Fruit fly (Drosophila melanogaster) S2 (cell line): ENCODE results near the gene crb.

Experiments
- CG8478 ChIP-seq: fragments of >200 bp; optimal IDR thresholded peaks from 2 replicates; lab custom pipeline; 2018
- CTCF ChIP-seq, 2 experiments: fragments of >200 bp; optimal IDR thresholded peaks; 2 replicates each; lab custom pipeline; 2018

Gene crb

dm6 chr3R:24319632-24320341, 24.9 kb downstream of the crb start:
- TF ChIP-seq CTCF (optimal IDR thresholded peaks at IDR 0.05; lab: Kevin White, UChicago), result no peak
- TF ChIP-seq CG8478 (lab: Kevin White, UChicago), result no peak

dm6 chr3R:24320342-24320711, 25.4 kb downstream of the crb start:
- TF ChIP-seq CG8478 (lab: Kevin White, UChicago), result no peak

- peak; percentile 57 to 66 for TF ChIP-seq CTCF (optimal IDR thresholded peaks at IDR 0.05; lab: Kevin White, UChicago)
- TF ChIP-seq CG8478 (lab: Kevin White, UChicago), result no peak
Observed at dm6 chr3R:24333182-24333808, 38.4 kb downstream of the crb start, which contains the start of the genes Rrp5 and Dis3. Gene Rrp5 (minus strand): TSS chr3R:24333316. Gene Dis3 (plus strand): TSS chr3R:24333433.

dm6 chr3R:24336622-24337021, 41.7 kb downstream of the crb start, which contains the start of gene CG6432:
Gene CG6432 (plus strand): TSS chr3R:24336922.
- no peak for TF ChIP-seq CTCF (optimal IDR thresholded peaks at IDR 0.05; lab: Kevin White, UChicago)
- TF ChIP-seq CG8478 (lab: Kevin White, UChicago), result no peak

dm6 chr3R:24341251-24341650, 46.4 kb downstream of the crb start, which contains the start of gene Ms:
Gene Ms (plus strand): TSS chr3R:24341551.
- TF ChIP-seq CTCF (optimal IDR thresholded peaks at IDR 0.05; lab: Kevin White, UChicago), result no peak
- no peak for TF ChIP-seq CG8478 (lab: Kevin White, UChicago)

- TF ChIP-seq CTCF (optimal IDR thresholded peaks at IDR 0.05; lab: Kevin White, UChicago), result no peak
- TF ChIP-seq CG8478 (lab: Kevin White, UChicago), result no peak
Observed at dm6 chr3R:24348420-24349190, 53.7 kb downstream of the crb start, which contains the start of the genes CG5746 and CG6454. Gene CG5746 (minus strand): TSS chr3R:24348791. Gene CG6454 (plus strand): TSS chr3R:24349182.

dm6 chr3R:24353448-24353847, 58.6 kb downstream of the crb start:
- TF ChIP-seq CTCF (optimal IDR thresholded peaks at IDR 0.05; lab: Kevin White, UChicago), result no peak
- TF ChIP-seq CG8478 (lab: Kevin White, UChicago), result no peak

dm6 chr3R:24357698-24358097, 62.8 kb downstream of the crb start, which contains the start of gene Golgin84:
Gene Golgin84 (minus strand): TSS chr3R:24357938.
- no peak for TF ChIP-seq CG8478 (lab: Kevin White, UChicago)
- TF ChIP-seq CTCF (optimal IDR thresholded peaks at IDR 0.05; lab: Kevin White, UChicago), result no peak

dm6 chr3R:24359957-24360356, 65.1 kb downstream of the crb start, which contains the start of gene CG18528:
Gene CG18528 (minus strand): TSS chr3R:24360144.
- peak; percentile 16 to 64 for TF ChIP-seq CTCF (optimal IDR thresholded peaks at IDR 0.05; lab: Kevin White, UChicago)
- TF ChIP-seq CG8478 (lab: Kevin White, UChicago), result no peak

- no peak for TF ChIP-seq CG8478 (lab: Kevin White, UChicago)
- TF ChIP-seq CTCF (optimal IDR thresholded peaks at IDR 0.05; lab: Kevin White, UChicago), result no peak
Observed at dm6 chr3R:24361583-24361982, 66.7 kb downstream of the crb start, which contains the start of the genes CG5762 and CG33339. Gene CG5762 (minus strand): TSS chr3R:24361683. Gene CG33339 (plus strand): TSS chr3R:24361847.

dm6 chr3R:24362838-24363237, 68.0 kb downstream of the crb start, which contains the start of gene CG33340:
Gene CG33340 (plus strand): TSS chr3R:24363138.
- no peak for TF ChIP-seq CTCF (optimal IDR thresholded peaks at IDR 0.05; lab: Kevin White, UChicago)
- no peak for TF ChIP-seq CG8478 (lab: Kevin White, UChicago)
